Worm (Caenorhabditis elegans) whole organism, L4 larva: ENCODE measurements around the gene aakg-5.

Experiments
- ama-1 ChIP-seq: fragments of 150-350 bp; optimal IDR thresholded peaks from 2 replicates; lab custom pipeline; 2014; ENCODE audit warnings: inconsistent platforms, mixed read lengths
- cey-2 ChIP-seq: sonication (generic microtip); optimal IDR thresholded peaks from 3 replicates; lab custom pipeline; 2017; ENCODE audit warnings: missing genetic modification characterization, mild to moderate bottlenecking, missing compliant biosample characterization, antibody characterized with exemption, borderline replicate concordance; ENCODE audit not compliant: insufficient read depth
- fkh-10 ChIP-seq: fragments of 150-350 bp; optimal IDR thresholded peaks from 2 replicates; lab custom pipeline; 2014; ENCODE audit warnings: missing biosample characterization, missing genetic modification reagents, missing genetic modification characterization
- hlh-11 ChIP-seq: fragments of 200-800 bp; sonication (Bioruptor generic); optimal IDR thresholded peaks from 2 replicates; lab custom pipeline; 2018; ENCODE audit warnings: mild to moderate bottlenecking, missing genetic modification characterization, missing compliant biosample characterization
- lin-13 ChIP-seq: fragments of 150-350 bp; optimal IDR thresholded peaks from 2 replicates; lab custom pipeline; 2014; ENCODE audit warnings: missing biosample characterization, missing genetic modification reagents, missing genetic modification characterization
- lin-38 ChIP-seq: fragments of 200-800 bp; sonication (Bioruptor generic); IDR thresholded peaks from 2 replicates; pipeline ENCODE4 v1.3.6; 2022; ENCODE audit warnings: missing genetic modification reagents, missing genetic modification characterization, missing compliant biosample characterization
- nhr-48 ChIP-seq: sonication (generic microtip); optimal IDR thresholded peaks from 2 replicates; lab custom pipeline; 2016; ENCODE audit warnings: mild to moderate bottlenecking, missing genetic modification characterization, missing compliant biosample characterization
- nhr-76 ChIP-seq: fragments of 150-350 bp; optimal IDR thresholded peaks from 2 replicates; lab custom pipeline; 2014; ENCODE audit warnings: missing biosample characterization, missing genetic modification characterization
- nhr-77 ChIP-seq: fragments of 150-350 bp; optimal IDR thresholded peaks from 2 replicates; lab custom pipeline; 2014; ENCODE audit warnings: missing biosample characterization, missing genetic modification characterization
- pha-4 ChIP-seq, 2 experiments: fragments of 150-350 bp in 1 of 2; fragments of 200-800 bp in 1 of 2; sonication (Bioruptor generic) in 1 of 2; IDR thresholded peaks in 1 of 2; optimal IDR thresholded peaks in 1 of 2; 2 replicates each; pipeline versions ENCODE4 v1.3.6 to Lab custom; 2014 to 2022; ENCODE audit warnings: missing genetic modification characterization in 2 of 2, missing genetic modification reagents in 2 of 2, missing biosample characterization in 1 of 2, missing compliant biosample characterization in 1 of 2
- snpc-4 ChIP-seq: fragments of 150-350 bp; optimal IDR thresholded peaks from 2 replicates; lab custom pipeline; 2014; ENCODE audit warnings: missing biosample characterization, missing genetic modification characterization
- zip-11 ChIP-seq: fragments of 200-800 bp; sonication (Bioruptor generic); IDR thresholded peaks from 2 replicates; pipeline ENCODE4 v1.3.6; 2022; ENCODE audit warnings: missing genetic modification characterization, missing compliant biosample characterization
- ztf-11 ChIP-seq: fragments of 150-350 bp; optimal IDR thresholded peaks from 2 replicates; lab custom pipeline; 2014; ENCODE audit warnings: missing biosample characterization, missing genetic modification characterization

- no peak for TF ChIP-seq nhr-76
- TF ChIP-seq lin-13 (GFP tag; lab: Kevin White, UChicago) = no peak
- no peak for TF ChIP-seq nhr-77 (tag; lab: Kevin White, UChicago)
- no peak for TF ChIP-seq ztf-11 (tag; lab: Kevin White, UChicago)
- no peak for TF ChIP-seq snpc-4 (tag; lab: Kevin White, UChicago)
- no peak for TF ChIP-seq hlh-11 (tag; lab: Kevin White, UChicago)
- TF ChIP-seq lin-38 (GFP tag; lab: Robert Waterston, UW) = no peak
- no peak for TF ChIP-seq fkh-10 (GFP tag; lab: Kevin White, UChicago)
- TF ChIP-seq pha-4 (GFP tag; IDR thresholded peaks at IDR 0.05; lab: Robert Waterston, UW) = no peak
- no peak for TF ChIP-seq pha-4 (tag; optimal IDR thresholded peaks at IDR 0.05; lab: Kevin White, UChicago)
- TF ChIP-seq cey-2 (tag; lab: Kevin White, UChicago) = no peak
- TF ChIP-seq ama-1 (lab: Kevin White, UChicago) = no peak
- TF ChIP-seq zip-11 (GFP tag; lab: Robert Waterston, UW) = no peak
- no peak for TF ChIP-seq nhr-48
Observed at ce11 chrII:10014384-10014783, 39.5 kb upstream of the aakg-5 start.
